Worm (Caenorhabditis elegans) whole organism, L4 larva: Measurements from ENCODE around the gene F09E5.11.

Source experiments
- D1046.2 ChIP-seq: fragments of 200-800 bp; sonication (Bioruptor generic); IDR thresholded peaks from 2 replicates; pipeline ENCODE4 v1.3.6; 2022; ENCODE audit warnings: missing genetic modification characterization, missing compliant biosample characterization
- R02D3.7 ChIP-seq: fragments of 150-350 bp; sonication (generic microtip); optimal IDR thresholded peaks from 3 replicates; lab custom pipeline; 2014; ENCODE audit warnings: missing biosample characterization, missing genetic modification characterization
- T20F7.1 ChIP-seq: fragments of 200-800 bp; sonication (Bioruptor generic); optimal IDR thresholded peaks from 2 replicates; lab custom pipeline; 2018; ENCODE audit warnings: mild to moderate bottlenecking, missing genetic modification characterization, missing compliant biosample characterization
- T26A8.4 ChIP-seq: fragments of 200-800 bp; sonication (Bioruptor generic); IDR thresholded peaks from 2 replicates; pipeline ENCODE4 v1.3.6; 2022; ENCODE audit warnings: missing genetic modification characterization, missing compliant biosample characterization
- Y105C5A.15 ChIP-seq: fragments of 200-800 bp; sonication (Bioruptor generic); IDR thresholded peaks from 2 replicates; pipeline ENCODE4 v1.3.6; 2022; ENCODE audit warnings: missing genetic modification characterization, missing compliant biosample characterization
- Y5F2A.4 ChIP-seq: fragments of 200-800 bp; sonication (Bioruptor generic); optimal IDR thresholded peaks from 2 replicates; lab custom pipeline; 2018; ENCODE audit warnings: mild to moderate bottlenecking, missing genetic modification characterization, missing compliant biosample characterization
- Y75B8A.6 ChIP-seq: fragments of 200-800 bp; sonication (Bioruptor generic); IDR thresholded peaks from 2 replicates; pipeline ENCODE4 v1.3.6; 2022; ENCODE audit warnings: missing genetic modification reagents, missing genetic modification characterization, missing compliant biosample characterization
- aha-1 ChIP-seq: fragments of 150-350 bp; peaks from one replicate; lab custom pipeline; 2014; ENCODE audit warnings: missing biosample characterization, missing genetic modification characterization
- ceh-62 ChIP-seq: sonication (generic microtip); optimal IDR thresholded peaks from 2 replicates; lab custom pipeline; 2017; ENCODE audit warnings: missing biosample characterization, missing genetic modification characterization
- ceh-82 ChIP-seq: sonication (generic microtip); optimal IDR thresholded peaks from 2 replicates; lab custom pipeline; 2017; ENCODE audit warnings: missing biosample characterization, missing genetic modification characterization
- ctbp-1 ChIP-seq: fragments of 200-800 bp; sonication (Bioruptor generic); IDR thresholded peaks from 2 replicates; pipeline ENCODE4 v1.3.6; 2022; ENCODE audit warnings: missing genetic modification reagents, missing genetic modification characterization, missing compliant biosample characterization
- daf-12 ChIP-seq: fragments of 150-350 bp; optimal IDR thresholded peaks from 2 replicates; lab custom pipeline; 2014; ENCODE audit warnings: missing biosample characterization, missing genetic modification reagents, missing genetic modification characterization
- daf-16 ChIP-seq, 3 experiments: sonication (generic microtip); optimal IDR thresholded peaks; 2 replicates each; lab custom pipeline; 2016 to 2017; ENCODE audit warnings: missing genetic modification characterization in 3 of 3, missing genetic modification reagents in 3 of 3, mild to moderate bottlenecking in 2 of 3, missing compliant biosample characterization in 2 of 3, missing biosample characterization in 1 of 3, moderate library complexity in 1 of 3
- dmd-6 ChIP-seq: fragments of 200-800 bp; sonication (Bioruptor generic); IDR thresholded peaks from 2 replicates; pipeline ENCODE4 v1.3.6; 2022; ENCODE audit warnings: missing genetic modification reagents, missing genetic modification characterization, missing compliant biosample characterization
- dmd-9 ChIP-seq: fragments of 200-800 bp; sonication (Bioruptor generic); IDR thresholded peaks from 2 replicates; pipeline ENCODE4 v1.3.6; 2022; ENCODE audit warnings: missing genetic modification reagents, missing genetic modification characterization, missing compliant biosample characterization
- duxl-1 ChIP-seq: sonication (generic microtip); optimal IDR thresholded peaks from 2 replicates; lab custom pipeline; 2016; ENCODE audit warnings: mild to moderate bottlenecking, missing genetic modification characterization, moderate library complexity, missing compliant biosample characterization; ENCODE audit not compliant: poor library complexity
- egl-27 ChIP-seq: sonication (generic microtip); optimal IDR thresholded peaks from 3 replicates; lab custom pipeline; 2017; ENCODE audit warnings: missing biosample characterization, missing genetic modification reagents, missing genetic modification characterization
- hif-1 ChIP-seq, 2 experiments: sonication (generic microtip); optimal IDR thresholded peaks; 2 replicates each; lab custom pipeline; 2016 to 2017; ENCODE audit warnings: missing compliant biosample characterization in 2 of 2, missing genetic modification characterization in 2 of 2, missing genetic modification reagents in 2 of 2, missing genotype in 2 of 2, mild to moderate bottlenecking in 1 of 2
- hlh-11 ChIP-seq: fragments of 200-800 bp; sonication (Bioruptor generic); optimal IDR thresholded peaks from 2 replicates; lab custom pipeline; 2018; ENCODE audit warnings: mild to moderate bottlenecking, missing genetic modification characterization, missing compliant biosample characterization
- hlh-30 ChIP-seq: sonication (generic microtip); optimal IDR thresholded peaks from 2 replicates; lab custom pipeline; 2017; ENCODE audit warnings: antibody characterized with exemption, mild to moderate bottlenecking, missing genetic modification characterization, missing compliant biosample characterization; ENCODE audit not compliant: insufficient read depth
- hmg-1.1 ChIP-seq: fragments of 200-800 bp; sonication (Bioruptor generic); IDR thresholded peaks from 2 replicates; pipeline ENCODE4 v1.3.6; 2022; ENCODE audit warnings: missing genetic modification reagents, missing genetic modification characterization, missing compliant biosample characterization
- jun-1 ChIP-seq: fragments of 150-350 bp; optimal IDR thresholded peaks from 2 replicates; lab custom pipeline; 2014; ENCODE audit warnings: missing biosample characterization, missing genetic modification reagents, missing genetic modification characterization
- lim-7 ChIP-seq: fragments of 200-800 bp; sonication (Bioruptor generic); IDR thresholded peaks from 2 replicates; pipeline ENCODE4 v1.3.6; 2022; ENCODE audit warnings: missing genetic modification characterization, missing compliant biosample characterization
- lin-13 ChIP-seq: fragments of 150-350 bp; optimal IDR thresholded peaks from 2 replicates; lab custom pipeline; 2014; ENCODE audit warnings: missing biosample characterization, missing genetic modification reagents, missing genetic modification characterization
- mdt-29 ChIP-seq: fragments of 200-800 bp; sonication (Bioruptor generic); IDR thresholded peaks from 2 replicates; pipeline ENCODE4 v1.3.6; 2022; ENCODE audit warnings: missing genetic modification reagents, missing genetic modification characterization, missing compliant biosample characterization
- mep-1 ChIP-seq: fragments of 150-350 bp; sonication (generic microtip); optimal IDR thresholded peaks from 3 replicates; lab custom pipeline; 2014; ENCODE audit warnings: missing biosample characterization, missing genetic modification characterization
- mxl-2 ChIP-seq: fragments of 200-800 bp; sonication (Bioruptor generic); conservative IDR thresholded peaks from 2 replicates; pipeline ENCODE4 v1.3.6; 2022; ENCODE audit warnings: missing genetic modification reagents, missing genetic modification characterization, missing compliant biosample characterization
- mxl-3 ChIP-seq: fragments of 200-800 bp; sonication (Bioruptor generic); optimal IDR thresholded peaks from 2 replicates; lab custom pipeline; 2018; ENCODE audit warnings: mild to moderate bottlenecking, missing genetic modification characterization, missing compliant biosample characterization
- nhr-11 ChIP-seq: fragments of 150-350 bp; optimal IDR thresholded peaks from 2 replicates; lab custom pipeline; 2014; ENCODE audit warnings: missing biosample characterization, missing genetic modification characterization
- nhr-42 ChIP-seq: fragments of 200-800 bp; sonication (Bioruptor generic); IDR thresholded peaks from 2 replicates; pipeline ENCODE4 v1.3.6; 2022; ENCODE audit warnings: missing genetic modification characterization, missing compliant biosample characterization
- nhr-48 ChIP-seq: sonication (generic microtip); optimal IDR thresholded peaks from 2 replicates; lab custom pipeline; 2016; ENCODE audit warnings: mild to moderate bottlenecking, missing genetic modification characterization, missing compliant biosample characterization
- nhr-6 ChIP-seq: fragments of 150-350 bp; optimal IDR thresholded peaks from 2 replicates; lab custom pipeline; 2014; ENCODE audit warnings: missing biosample characterization, missing genetic modification characterization
- nhr-77 ChIP-seq: fragments of 150-350 bp; optimal IDR thresholded peaks from 2 replicates; lab custom pipeline; 2014; ENCODE audit warnings: missing biosample characterization, missing genetic modification characterization
- rbr-2 ChIP-seq: sonication (generic microtip); optimal IDR thresholded peaks from 2 replicates; lab custom pipeline; 2016; ENCODE audit warnings: missing genotype, missing genetic modification characterization, missing compliant biosample characterization
- set-16 ChIP-seq: fragments of 200-800 bp; sonication (Bioruptor generic); IDR thresholded peaks from 2 replicates; pipeline ENCODE4 v1.3.6; 2022; ENCODE audit warnings: missing genetic modification reagents, missing genetic modification characterization, missing compliant biosample characterization
- tag-97 ChIP-seq: fragments of 200-800 bp; sonication (Bioruptor generic); IDR thresholded peaks from 2 replicates; pipeline ENCODE4 v1.3.6; 2022; ENCODE audit warnings: missing genetic modification characterization, missing compliant biosample characterization
- unc-62 ChIP-seq, 3 experiments: fragments of 150-350 bp in 1 of 3; sonication (generic microtip); optimal IDR thresholded peaks in 2 of 3; peaks in 1 of 3; 1 replicate in 1 of 3; 2 replicates in 2 of 3; lab custom pipeline; 2014 to 2017; ENCODE audit warnings: missing biosample characterization in 3 of 3, missing genetic modification characterization in 3 of 3, missing genetic modification reagents in 3 of 3, missing genotype in 1 of 3
- vab-7 ChIP-seq: fragments of 200-800 bp; sonication (Bioruptor generic); IDR thresholded peaks from 2 replicates; pipeline ENCODE4 v1.3.6; 2022; ENCODE audit warnings: missing genetic modification reagents, missing genetic modification characterization, missing compliant biosample characterization
- zip-11 ChIP-seq: fragments of 200-800 bp; sonication (Bioruptor generic); IDR thresholded peaks from 2 replicates; pipeline ENCODE4 v1.3.6; 2022; ENCODE audit warnings: missing genetic modification characterization, missing compliant biosample characterization
- zip-2 ChIP-seq: fragments of 150-350 bp; optimal IDR thresholded peaks from 2 replicates; lab custom pipeline; 2014; ENCODE audit warnings: missing biosample characterization, missing genetic modification characterization
- ztf-11 ChIP-seq: fragments of 150-350 bp; optimal IDR thresholded peaks from 2 replicates; lab custom pipeline; 2014; ENCODE audit warnings: missing biosample characterization, missing genetic modification characterization
- ztf-7 ChIP-seq: fragments of 150-350 bp; optimal IDR thresholded peaks from 2 replicates; lab custom pipeline; 2014; ENCODE audit warnings: missing biosample characterization, missing genetic modification characterization

F09E5.11 gene

ce11 chrII:5342412-5342811 is 15.6 kb downstream of the F09E5.11 start:
- TF ChIP-seq nhr-48 (tag; lab: Kevin White, UChicago) (no peak), hmg-1.1 (GFP tag; lab: Robert Waterston, UW) (no peak), mep-1 (no peak), daf-16 (GFP tag; optimal IDR thresholded peaks at IDR 0.05; lab: Kevin White, UChicago) (peak in 1 of 2 experiments; percentile 74), daf-16 (tag; optimal IDR thresholded peaks at IDR 0.05; lab: Kevin White, UChicago) (no peak), rbr-2 (tag; lab: Kevin White, UChicago) (no peak), ctbp-1 (GFP tag; lab: Robert Waterston, UW) (no peak), T26A8.4 (GFP tag; lab: Robert Waterston, UW) (no peak), dmd-6 (no peak), mxl-3 (GFP tag; lab: Kevin White, UChicago) (peak; percentile 21), aha-1 (peak; percentile 62), set-16 (GFP tag; lab: Robert Waterston, UW) (no peak), nhr-6 (tag; lab: Kevin White, UChicago) (no peak), hlh-30 (tag; lab: Kevin White, UChicago) (peak; percentile 62), Y75B8A.6 (GFP tag; lab: Robert Waterston, UW) (no peak), hlh-11 (tag; lab: Kevin White, UChicago) (peak; percentile 35), daf-12 (tag; lab: Kevin White, UChicago) (no peak), unc-62 (GFP tag; optimal IDR thresholded peaks at IDR 0.05 in 1 of 2; lab: Kevin White, UChicago) (no peak), unc-62 (tag; optimal IDR thresholded peaks at IDR 0.05; lab: Kevin White, UChicago) (no peak), ztf-11 (tag; lab: Kevin White, UChicago) (no peak), lin-13 (GFP tag; lab: Kevin White, UChicago) (no peak), ceh-62 (no peak), ztf-7 (no peak), mdt-29 (no peak), nhr-11 (tag; lab: Kevin White, UChicago) (no peak), nhr-77 (tag; lab: Kevin White, UChicago) (no peak), egl-27 (tag; lab: Kevin White, UChicago) (no peak), zip-2 (tag; lab: Kevin White, UChicago) (no peak)

- TF ChIP-seq tag-97 (no peak), mep-1 (no peak), ceh-82 (no peak), jun-1 (tag; lab: Kevin White, UChicago) (no peak), T20F7.1 (no peak), hif-1 (tag; optimal IDR thresholded peaks at IDR 0.05; lab: Kevin White, UChicago) (no peak), ztf-11 (tag; lab: Kevin White, UChicago) (no peak), nhr-42 (GFP tag; lab: Robert Waterston, UW) (no peak), dmd-9 (no peak), Y5F2A.4 (GFP tag; lab: Kevin White, UChicago) (no peak), hlh-30 (tag; lab: Kevin White, UChicago) (no peak), lim-7 (no peak), mxl-2 (GFP tag; lab: Robert Waterston, UW) (no peak), vab-7 (GFP tag; lab: Robert Waterston, UW) (no peak), duxl-1 (tag; lab: Kevin White, UChicago) (no peak), R02D3.7 (tag; lab: Kevin White, UChicago) (no peak), zip-11 (GFP tag; lab: Robert Waterston, UW) (no peak), D1046.2 (no peak), Y105C5A.15 (GFP tag; lab: Robert Waterston, UW) (no peak)
- TF ChIP-seq, all 104 proteins: peak for 0
These were observed 16.4 kb downstream of the F09E5.11 start for ce11 chrII:5341573-5341972.
